Fruit fly (Drosophila melanogaster): ENCODE results near the gene ND-B22.

The ND-B22 gene

dm6 chr2L:13370762-13371161 lies at the start of gene ND-B22:
TSS of gene ND-B22 (minus strand) at chr2L:13371110.
- no peak for TF ChIP-seq Dll (optimal IDR thresholded peaks at IDR 0.05)
- TF ChIP-seq EcR (GFP tag; optimal IDR thresholded peaks at IDR 0.05): no peak
- no peak for TF ChIP-seq pan (optimal IDR thresholded peaks at IDR 0.05)
- TF ChIP-seq psq (optimal IDR thresholded peaks at IDR 0.05): no peak
- no peak for TF ChIP-seq CG8478 (optimal IDR thresholded peaks at IDR 0.05)
- TF ChIP-seq usp (GFP tag; optimal IDR thresholded peaks at IDR 0.05): no peak

dm6 chr2L:13414525-13415481 lies 43.9 kb upstream of the ND-B22 start, which contains the start of the genes CG16956, CG42784 and CG43850:
TSS of gene CG16956 (minus strand) at chr2L:13414575.
TSS of gene CG42784 (plus strand) at chr2L:13415431.
TSS of gene CG43850 (plus strand) at chr2L:13415431.
- TF ChIP-seq EcR (GFP tag; optimal IDR thresholded peaks at IDR 0.05) (no peak), usp (GFP tag; optimal IDR thresholded peaks at IDR 0.05) (no peak), psq (optimal IDR thresholded peaks at IDR 0.05) (no peak), Dll (optimal IDR thresholded peaks at IDR 0.05) (no peak), CG8478 (optimal IDR thresholded peaks at IDR 0.05) (no peak), pan (optimal IDR thresholded peaks at IDR 0.05) (no peak)

- TF ChIP-seq EcR (GFP tag; optimal IDR thresholded peaks at IDR 0.05) (no peak), Dll (optimal IDR thresholded peaks at IDR 0.05) (no peak), CG8478 (optimal IDR thresholded peaks at IDR 0.05) (no peak), usp (GFP tag; optimal IDR thresholded peaks at IDR 0.05) (no peak), psq (optimal IDR thresholded peaks at IDR 0.05) (no peak), pan (optimal IDR thresholded peaks at IDR 0.05) (no peak)
These were observed 41.3 kb upstream of the ND-B22 start, which contains the start of gene Flad2 for dm6 chr2L:13412219-13412618. TSS of gene Flad2 (plus strand) at chr2L:13412519.

DNA sequence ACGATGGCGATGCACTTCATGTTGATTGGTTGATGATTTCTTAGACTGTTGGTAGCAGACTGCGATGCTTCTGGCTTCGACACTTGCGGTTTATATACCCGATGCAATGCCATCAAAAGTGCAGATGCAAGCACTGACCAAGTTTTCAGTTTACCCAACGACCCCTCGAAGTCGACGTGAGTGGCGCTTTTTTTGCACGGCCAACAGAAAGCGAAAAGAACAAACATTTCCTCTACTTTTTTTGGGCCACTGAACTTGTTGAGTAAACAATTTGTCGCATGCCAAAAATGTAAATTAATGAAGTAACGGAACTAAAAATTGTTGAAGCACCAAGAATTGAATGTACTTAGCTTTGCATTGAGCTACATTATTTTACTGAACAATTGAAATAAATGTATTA lies 40.7 kb upstream of the ND-B22 start, which contains the start of gene Vm34Ca:
Gene Vm34Ca, minus strand, starts transcription at position 66 of the 400 bp plus-strand sequence.
- TF ChIP-seq psq (optimal IDR thresholded peaks at IDR 0.05): no peak
- TF ChIP-seq CG8478 (optimal IDR thresholded peaks at IDR 0.05): no peak
- no peak for TF ChIP-seq EcR (GFP tag; optimal IDR thresholded peaks at IDR 0.05)
- no peak for TF ChIP-seq pan (optimal IDR thresholded peaks at IDR 0.05)
- TF ChIP-seq usp (GFP tag; optimal IDR thresholded peaks at IDR 0.05): no peak
- TF ChIP-seq Dll (optimal IDR thresholded peaks at IDR 0.05): no peak

- no peak for TF ChIP-seq EcR (GFP tag; optimal IDR thresholded peaks at IDR 0.05)
- TF ChIP-seq CG8478 (optimal IDR thresholded peaks at IDR 0.05): no peak
- no peak for TF ChIP-seq pan (optimal IDR thresholded peaks at IDR 0.05)
- TF ChIP-seq usp (GFP tag; optimal IDR thresholded peaks at IDR 0.05): no peak
These were observed 28.7 kb upstream of the ND-B22 start for dm6 chr2L:13399565-13399964.

DNA sequence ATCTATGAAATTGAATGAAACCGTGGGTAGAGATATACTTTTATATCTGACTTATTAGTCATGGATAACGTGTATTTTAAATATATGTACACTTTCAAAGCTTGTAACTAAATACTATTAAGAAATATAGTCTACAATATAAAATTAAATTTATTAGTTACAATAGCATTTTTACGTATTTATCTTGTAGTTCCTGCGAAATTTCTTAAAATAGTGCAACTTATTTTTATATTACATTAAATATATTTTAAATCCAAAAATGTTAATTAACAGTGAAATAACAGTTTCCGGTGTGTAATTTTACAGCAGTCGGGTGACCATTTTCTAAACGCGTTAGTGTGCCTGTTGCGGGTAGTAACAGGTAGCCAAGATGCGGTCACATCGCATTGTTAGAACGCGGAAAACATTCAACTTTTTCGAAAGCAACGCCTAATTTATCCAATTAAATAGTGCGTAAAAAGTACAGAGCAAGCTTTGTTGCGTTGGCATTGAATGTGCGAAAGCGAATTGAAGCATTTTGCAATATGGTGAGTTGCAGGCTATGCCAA lies 27.8 kb upstream of the ND-B22 start, which contains the start of the genes CG10859 and CG7110:
Gene CG10859, minus strand, starts transcription at position 51 of the 548 bp plus-strand sequence.
Gene CG7110, plus strand, starts transcription at position 378 of the 548 bp plus-strand sequence.
- TF ChIP-seq CG8478 (optimal IDR thresholded peaks at IDR 0.05): no peak
- no peak for TF ChIP-seq EcR (GFP tag; optimal IDR thresholded peaks at IDR 0.05)
- no peak for TF ChIP-seq usp (GFP tag; optimal IDR thresholded peaks at IDR 0.05)

- TF ChIP-seq psq (optimal IDR thresholded peaks at IDR 0.05) (no peak), Dll (optimal IDR thresholded peaks at IDR 0.05) (no peak), pan (optimal IDR thresholded peaks at IDR 0.05) (no peak), usp (GFP tag; optimal IDR thresholded peaks at IDR 0.05) (no peak)
These were observed 26.5 kb upstream of the ND-B22 start for dm6 chr2L:13397393-13397792.

- no peak for TF ChIP-seq Dll (optimal IDR thresholded peaks at IDR 0.05)
- no peak for TF ChIP-seq psq (optimal IDR thresholded peaks at IDR 0.05)
- no peak for TF ChIP-seq pan (optimal IDR thresholded peaks at IDR 0.05)
- TF ChIP-seq CG8478 (optimal IDR thresholded peaks at IDR 0.05): no peak
- no peak for TF ChIP-seq usp (GFP tag; optimal IDR thresholded peaks at IDR 0.05)
- no peak for TF ChIP-seq EcR (GFP tag; optimal IDR thresholded peaks at IDR 0.05)
These were observed 25.2 kb upstream of the ND-B22 start, which contains the start of gene CG16957 for dm6 chr2L:13396084-13396483. TSS of gene CG16957 (minus strand) at chr2L:13396184.

DNA sequence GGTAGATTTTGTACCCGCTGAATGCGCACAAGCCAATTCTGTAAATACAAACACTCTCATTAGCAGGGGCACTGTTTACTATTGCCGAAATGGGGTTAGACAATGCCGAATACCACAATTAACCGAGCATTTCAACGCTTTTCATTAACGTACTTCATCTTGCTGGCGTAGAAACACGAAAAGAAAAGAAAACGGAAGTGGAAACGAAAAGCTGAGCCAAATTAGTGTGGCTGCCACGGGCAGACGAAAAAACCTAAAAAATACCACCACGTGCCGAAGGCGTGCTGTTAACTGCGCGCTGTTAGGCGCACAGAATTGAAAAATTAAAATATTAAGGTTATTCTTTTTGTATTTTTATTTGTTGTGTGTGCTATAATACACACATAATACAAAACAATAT lies 24.0 kb upstream of the ND-B22 start, which contains the start of gene RpL24:
Gene RpL24, minus strand, starts transcription at position 229 of the 400 bp plus-strand sequence.
- TF ChIP-seq psq (optimal IDR thresholded peaks at IDR 0.05): no peak

DNA sequence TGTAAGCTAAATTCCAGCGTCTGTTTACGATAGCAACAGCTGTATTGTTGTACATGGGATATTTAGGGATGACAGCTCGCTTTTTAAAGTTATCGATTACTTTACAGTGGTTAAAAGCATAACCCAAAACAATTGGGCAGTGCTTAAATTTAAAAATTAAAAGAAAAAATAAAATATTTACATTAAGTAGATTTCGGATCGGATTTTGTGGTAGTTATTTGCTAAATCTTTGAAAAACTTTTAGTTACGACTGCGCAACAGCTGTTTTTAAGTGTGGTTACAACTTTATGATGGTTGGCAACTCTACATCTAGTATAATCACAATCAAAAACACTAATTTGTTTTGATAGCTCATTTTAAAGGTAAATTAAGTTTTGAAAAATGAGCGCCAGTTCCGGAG lies 16.3 kb upstream of the ND-B22 start, which contains the start of the genes Ing5 and CG7099:
Gene Ing5, minus strand, starts transcription at position 58 of the 400 bp plus-strand sequence.
Gene CG7099, plus strand, starts transcription at position 317 of the 400 bp plus-strand sequence.
- TF ChIP-seq CG8478 (optimal IDR thresholded peaks at IDR 0.05) (no peak), psq (optimal IDR thresholded peaks at IDR 0.05) (no peak), usp (GFP tag; optimal IDR thresholded peaks at IDR 0.05) (no peak), EcR (GFP tag; optimal IDR thresholded peaks at IDR 0.05) (no peak), pan (optimal IDR thresholded peaks at IDR 0.05) (no peak), Dll (optimal IDR thresholded peaks at IDR 0.05) (no peak)

- TF ChIP-seq Dll (optimal IDR thresholded peaks at IDR 0.05) (no peak), EcR (GFP tag; optimal IDR thresholded peaks at IDR 0.05) (no peak), pan (optimal IDR thresholded peaks at IDR 0.05) (no peak), psq (optimal IDR thresholded peaks at IDR 0.05) (no peak), CG8478 (optimal IDR thresholded peaks at IDR 0.05) (no peak), usp (GFP tag; optimal IDR thresholded peaks at IDR 0.05) (no peak)
These were observed 11.6 kb upstream of the ND-B22 start, which contains the start of gene loqs for dm6 chr2L:13382351-13383029. TSS of gene loqs (plus strand) at chr2L:13382652.

Data from whole organism.